Fruit fly (Drosophila melanogaster) whole organism, prepupa: ENCODE results near the gene CG15742.

Experiments used
- CG10669 ChIP-seq: fragments of 200-800 bp; sonication (Bioruptor generic); optimal IDR thresholded peaks from 3 replicates; lab custom pipeline; 2018; ENCODE audit warnings: missing biosample characterization, mild to moderate bottlenecking, missing genetic modification characterization, moderate library complexity
- CG11762 ChIP-seq: fragments of 200-800 bp; sonication (Bioruptor generic); optimal IDR thresholded peaks from 3 replicates; lab custom pipeline; 2016; ENCODE audit warnings: missing biosample characterization, missing genetic modification characterization; ENCODE audit not compliant: insufficient read depth
- CG16779 ChIP-seq: fragments of 200-800 bp; sonication (Bioruptor generic); optimal IDR thresholded peaks from 3 replicates; lab custom pipeline; 2017; ENCODE audit warnings: missing biosample characterization, mild to moderate bottlenecking, missing genetic modification characterization
- CG8119 ChIP-seq: fragments of 200-800 bp; sonication (Bioruptor generic); IDR thresholded peaks from 3 replicates; pipeline ENCODE4 v1.3.6; 2022; ENCODE audit warnings: missing biosample characterization, missing genetic modification characterization
- CG8319 ChIP-seq: fragments of 200-800 bp; sonication (Bioruptor generic); optimal IDR thresholded peaks from 3 replicates; lab custom pipeline; 2016; ENCODE audit warnings: missing biosample characterization, missing genetic modification characterization
- Eip93F ChIP-seq: fragments of 200-800 bp; sonication (Bioruptor generic); optimal IDR thresholded peaks from 2 replicates; lab custom pipeline; 2016; ENCODE audit warnings: missing biosample characterization, mild to moderate bottlenecking, missing genetic modification characterization
- Hr39 ChIP-seq: fragments of 200-800 bp; sonication (Bioruptor generic); optimal IDR thresholded peaks from 2 replicates; lab custom pipeline; 2016; ENCODE audit warnings: missing biosample characterization, missing genetic modification characterization
- Met ChIP-seq: fragments of 200-800 bp; sonication (Bioruptor generic); optimal IDR thresholded peaks from 3 replicates; lab custom pipeline; 2016; ENCODE audit warnings: missing biosample characterization, missing genetic modification characterization
- acj6 ChIP-seq: fragments of 200-800 bp; sonication (Bioruptor generic); optimal IDR thresholded peaks from 3 replicates; lab custom pipeline; 2016; ENCODE audit warnings: missing biosample characterization, missing genetic modification characterization
- eg ChIP-seq: fragments of 200-800 bp; sonication (Bioruptor generic); IDR thresholded peaks from 3 replicates; pipeline ENCODE4 v1.3.6; 2022; ENCODE audit warnings: missing biosample characterization, missing genetic modification characterization
- lz ChIP-seq: fragments of 200-800 bp; sonication (Bioruptor generic); optimal IDR thresholded peaks from 3 replicates; lab custom pipeline; 2016; ENCODE audit warnings: missing biosample characterization, missing genetic modification characterization
- ss ChIP-seq, 2 experiments: fragments of 200-800 bp; sonication (Bioruptor generic); optimal IDR thresholded peaks; 2 replicates in 1 of 2; 3 replicates in 1 of 2; lab custom pipeline; 2017 to 2018; ENCODE audit warnings: mild to moderate bottlenecking in 2 of 2, missing biosample characterization in 2 of 2, missing genetic modification characterization in 2 of 2, moderate library complexity in 1 of 2

DNA sequence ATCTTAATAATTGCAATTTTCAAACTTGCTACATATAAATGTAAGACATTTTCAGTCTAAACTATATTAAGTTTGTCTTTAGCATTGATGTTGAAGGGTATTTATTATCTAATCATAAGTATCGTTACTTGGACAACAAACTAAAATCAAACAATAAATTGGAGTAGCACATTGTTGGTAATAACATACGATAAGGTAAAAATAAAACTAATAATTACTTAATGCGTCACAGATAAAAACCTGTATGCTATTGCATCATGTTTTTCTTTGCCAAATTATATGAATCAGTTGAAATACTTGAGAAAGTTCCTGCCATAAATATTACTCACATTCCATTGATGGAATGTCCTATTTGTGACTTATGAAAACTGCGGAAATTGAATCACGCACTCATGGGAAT lies 17.5 kb downstream of the CG15742 start:
- no peak for TF ChIP-seq lz (GFP tag; lab: Kevin White, UChicago)
- no peak for TF ChIP-seq CG8119 (GFP tag; lab: Robert Waterston, UW)
- TF ChIP-seq acj6 (GFP tag; lab: Kevin White, UChicago) = no peak
- TF ChIP-seq CG10669 (GFP tag; lab: Kevin White, UChicago) = no peak
- no peak for TF ChIP-seq Eip93F (GFP tag; lab: Kevin White, UChicago)
- TF ChIP-seq ss (GFP tag; optimal IDR thresholded peaks at IDR 0.05; lab: Kevin White, UChicago) = no peak
- TF ChIP-seq CG16779 (tag; lab: Kevin White, UChicago) = no peak
- no peak for TF ChIP-seq eg (GFP tag; lab: Robert Waterston, UW)
- TF ChIP-seq CG11762 (GFP tag; lab: Kevin White, UChicago) = no peak
- TF ChIP-seq Met (GFP tag; lab: Kevin White, UChicago) = no peak
- no peak for TF ChIP-seq Hr39 (GFP tag; lab: Kevin White, UChicago)
- TF ChIP-seq CG8319 (GFP tag; lab: Kevin White, UChicago) = no peak
